Worm (Caenorhabditis elegans) whole organism, late embryonic: ENCODE data around the gene srg-68.

Experiments
- C08G9.2 ChIP-seq: sonication (generic microtip); optimal IDR thresholded peaks from 2 replicates; lab custom pipeline; 2016; ENCODE audit warnings: mild to moderate bottlenecking, missing genetic modification characterization, moderate library complexity, missing compliant biosample characterization
- C38D4.7 ChIP-seq: fragments of 200-800 bp; sonication (Bioruptor generic); optimal IDR thresholded peaks from 2 replicates; lab custom pipeline; 2018; ENCODE audit warnings: mild to moderate bottlenecking, missing genetic modification characterization, moderate library complexity, missing compliant biosample characterization
- F13H6.1 ChIP-seq: sonication (generic microtip); optimal IDR thresholded peaks from 2 replicates; lab custom pipeline; 2016; ENCODE audit warnings: missing genetic modification characterization, missing compliant biosample characterization
- ceh-14 ChIP-seq: sonication (generic microtip); optimal IDR thresholded peaks from 2 replicates; lab custom pipeline; 2016; ENCODE audit warnings: missing genotype, missing genetic modification characterization, missing compliant biosample characterization
- ceh-19 ChIP-seq: fragments of 200-800 bp; sonication (Bioruptor generic); optimal IDR thresholded peaks from 2 replicates; lab custom pipeline; 2018; ENCODE audit warnings: mild to moderate bottlenecking, missing genetic modification characterization, missing compliant biosample characterization
- ceh-2 ChIP-seq: sonication (generic microtip); optimal IDR thresholded peaks from 2 replicates; lab custom pipeline; 2016; ENCODE audit warnings: missing genotype, missing genetic modification characterization, missing compliant biosample characterization
- ceh-24 ChIP-seq: sonication (generic microtip); optimal IDR thresholded peaks from 2 replicates; lab custom pipeline; 2016; ENCODE audit warnings: mild to moderate bottlenecking, missing genetic modification characterization, missing compliant biosample characterization
- ceh-34 ChIP-seq: sonication (generic microtip); optimal IDR thresholded peaks from 2 replicates; lab custom pipeline; 2016; ENCODE audit warnings: mild to moderate bottlenecking, missing genetic modification characterization, missing compliant biosample characterization
- ceh-48 ChIP-seq: sonication (generic microtip); optimal IDR thresholded peaks from 2 replicates; lab custom pipeline; 2016; ENCODE audit warnings: missing genetic modification characterization, inconsistent platforms, missing compliant biosample characterization
- che-1 ChIP-seq: sonication (generic microtip); optimal IDR thresholded peaks from 2 replicates; lab custom pipeline; 2016; ENCODE audit warnings: mild to moderate bottlenecking, missing genetic modification characterization, missing compliant biosample characterization
- dve-1 ChIP-seq: sonication (generic microtip); optimal IDR thresholded peaks from 2 replicates; lab custom pipeline; 2017; ENCODE audit warnings: antibody characterized with exemption, mild to moderate bottlenecking, missing genetic modification characterization, missing compliant biosample characterization
- elt-2 ChIP-seq: sonication (generic microtip); optimal IDR thresholded peaks from 2 replicates; lab custom pipeline; 2016; ENCODE audit warnings: missing genetic modification reagents, missing genetic modification characterization, missing compliant biosample characterization
- elt-4 ChIP-seq: sonication (generic microtip); optimal IDR thresholded peaks from 2 replicates; lab custom pipeline; 2016; ENCODE audit warnings: missing genetic modification characterization, missing compliant biosample characterization
- ets-4 ChIP-seq: sonication (generic microtip); optimal IDR thresholded peaks from 2 replicates; lab custom pipeline; 2016; ENCODE audit warnings: missing genetic modification characterization, missing compliant biosample characterization
- eyg-1 ChIP-seq: sonication (generic microtip); optimal IDR thresholded peaks from 2 replicates; lab custom pipeline; 2016; ENCODE audit warnings: missing genotype, missing genetic modification characterization, missing compliant biosample characterization
- fax-1 ChIP-seq: sonication (generic microtip); optimal IDR thresholded peaks from 2 replicates; lab custom pipeline; 2016; ENCODE audit warnings: missing genotype, missing genetic modification characterization, missing compliant biosample characterization
- fkh-10 ChIP-seq: fragments of 150-350 bp; optimal IDR thresholded peaks from 2 replicates; lab custom pipeline; 2014; ENCODE audit warnings: missing biosample characterization, missing genetic modification reagents, missing genetic modification characterization
- fkh-6 ChIP-seq: sonication (generic microtip); optimal IDR thresholded peaks from 2 replicates; lab custom pipeline; 2016; ENCODE audit warnings: missing genetic modification characterization, missing compliant biosample characterization
- gmeb-2 ChIP-seq: sonication (generic microtip); optimal IDR thresholded peaks from 2 replicates; lab custom pipeline; 2016; ENCODE audit warnings: missing genetic modification characterization, inconsistent platforms, missing compliant biosample characterization
- hlh-30 ChIP-seq: sonication (generic microtip); optimal IDR thresholded peaks from 2 replicates; lab custom pipeline; 2017; ENCODE audit warnings: antibody characterized with exemption, missing genetic modification characterization, missing compliant biosample characterization; ENCODE audit not compliant: insufficient read depth
- lin-11 ChIP-seq: fragments of 200-800 bp; sonication (Bioruptor generic); optimal IDR thresholded peaks from 2 replicates; lab custom pipeline; 2018; ENCODE audit warnings: mild to moderate bottlenecking, missing genetic modification characterization, missing compliant biosample characterization
- mec-3 ChIP-seq: sonication (generic microtip); optimal IDR thresholded peaks from 2 replicates; lab custom pipeline; 2016; ENCODE audit warnings: borderline replicate concordance, missing genetic modification characterization, missing compliant biosample characterization
- nfya-1 ChIP-seq: sonication (generic microtip); optimal IDR thresholded peaks from 2 replicates; lab custom pipeline; 2017; ENCODE audit warnings: missing genetic modification characterization, mild to moderate bottlenecking, missing compliant biosample characterization, antibody characterized with exemption, moderate library complexity
- nhr-11 ChIP-seq: fragments of 150-350 bp; optimal IDR thresholded peaks from 2 replicates; lab custom pipeline; 2014; ENCODE audit warnings: missing biosample characterization, missing genetic modification characterization
- npax-4 ChIP-seq: sonication (generic microtip); optimal IDR thresholded peaks from 2 replicates; lab custom pipeline; 2016; ENCODE audit warnings: missing genetic modification characterization, missing compliant biosample characterization
- pag-3 ChIP-seq: sonication (generic microtip); optimal IDR thresholded peaks from 2 replicates; lab custom pipeline; 2016; ENCODE audit warnings: missing compliant biosample characterization, missing genetic modification characterization, borderline replicate concordance
- pat-9 ChIP-seq: fragments of 200-800 bp; sonication (Bioruptor generic); optimal IDR thresholded peaks from 2 replicates; lab custom pipeline; 2018; ENCODE audit warnings: mild to moderate bottlenecking, missing genetic modification characterization, moderate library complexity, missing compliant biosample characterization
- pax-1 ChIP-seq: fragments of 150-350 bp; optimal IDR thresholded peaks from 2 replicates; lab custom pipeline; 2014; ENCODE audit warnings: missing biosample characterization, missing genetic modification characterization
- pha-4 ChIP-seq: fragments of 150-350 bp; optimal IDR thresholded peaks from 2 replicates; lab custom pipeline; 2018; ENCODE audit warnings: missing biosample characterization, missing genetic modification reagents, missing genetic modification characterization
- pqm-1 ChIP-seq: sonication (generic microtip); optimal IDR thresholded peaks from 2 replicates; lab custom pipeline; 2016; ENCODE audit warnings: missing genetic modification characterization, missing compliant biosample characterization
- sdc-2 ChIP-seq: sonication (generic microtip); optimal IDR thresholded peaks from 2 replicates; lab custom pipeline; 2016; ENCODE audit warnings: missing genotype, missing genetic modification characterization, missing compliant biosample characterization
- tbx-2 ChIP-seq: sonication (generic microtip); optimal IDR thresholded peaks from 2 replicates; lab custom pipeline; 2016; ENCODE audit warnings: missing genetic modification characterization, missing compliant biosample characterization
- unc-3 ChIP-seq, 2 experiments: fragments of 200-800 bp in 1 of 2; sonication (Bioruptor generic) in 1 of 2; sonication (generic microtip) in 1 of 2; conservative IDR thresholded peaks in 1 of 2; optimal IDR thresholded peaks in 1 of 2; 2 replicates each; pipeline versions ENCODE4 v1.3.6 to Lab custom; 2016 to 2022; ENCODE audit warnings: missing compliant biosample characterization in 2 of 2, missing genetic modification characterization in 2 of 2, missing genetic modification reagents in 1 of 2
- unc-55 ChIP-seq: sonication (generic microtip); optimal IDR thresholded peaks from 2 replicates; lab custom pipeline; 2017; ENCODE audit warnings: missing biosample characterization, missing genetic modification reagents, missing genetic modification characterization
- zip-5 ChIP-seq: sonication (generic microtip); optimal IDR thresholded peaks from 2 replicates; lab custom pipeline; 2016; ENCODE audit warnings: missing genetic modification characterization, missing compliant biosample characterization
- ztf-16 ChIP-seq: sonication (generic microtip); optimal IDR thresholded peaks from 2 replicates; lab custom pipeline; 2017; ENCODE audit warnings: missing genetic modification characterization, missing compliant biosample characterization

The srg-68 gene

ce11 chrV:5432499-5432898 is 32.7 kb downstream of the srg-68 start, which contains the start of gene F08F3.8:
Gene F08F3.8, minus strand, starts transcription at chrV:5432599.
- TF ChIP-seq che-1 = no peak
- no peak for TF ChIP-seq pha-4 (tag; lab: Kevin White, UChicago)
- no peak for TF ChIP-seq ceh-34 (tag; lab: Kevin White, UChicago)

- TF ChIP-seq mec-3 (tag; lab: Kevin White, UChicago) = no peak
- no peak for TF ChIP-seq ceh-24 (tag; lab: Kevin White, UChicago)
- no peak for TF ChIP-seq unc-3 (GFP tag; conservative IDR thresholded peaks at IDR 0.05; lab: Robert Waterston, UW)
- TF ChIP-seq unc-3 (tag; optimal IDR thresholded peaks at IDR 0.05; lab: Kevin White, UChicago) = no peak
- TF ChIP-seq C08G9.2 (tag; lab: Kevin White, UChicago) = no peak
- no peak for TF ChIP-seq pha-4 (tag; lab: Kevin White, UChicago)
- TF ChIP-seq ztf-16 (tag; lab: Kevin White, UChicago) = no peak
- TF ChIP-seq pax-1 = no peak
- no peak for TF ChIP-seq gmeb-2 (tag; lab: Kevin White, UChicago)
- TF ChIP-seq eyg-1 (tag; lab: Kevin White, UChicago) = no peak
- TF ChIP-seq npax-4 = no peak
- no peak for TF ChIP-seq unc-55 (GFP tag; lab: Kevin White, UChicago)
- no peak for TF ChIP-seq C38D4.7 (GFP tag; lab: Kevin White, UChicago)
- TF ChIP-seq dve-1 = no peak
Observed at ce11 chrV:5427860-5428259, 37.4 kb downstream of the srg-68 start, which contains the start of gene rhr-1. Gene rhr-1, plus strand, starts transcription at chrV:5428160.

ce11 chrV:5426337-5426736 is 38.9 kb downstream of the srg-68 start:
- TF ChIP-seq F13H6.1 (tag; lab: Kevin White, UChicago) (no peak), nfya-1 (tag; lab: Kevin White, UChicago) (no peak), pqm-1 (tag; lab: Kevin White, UChicago) (no peak), pax-1 (no peak), eyg-1 (tag; lab: Kevin White, UChicago) (no peak)

- no peak for TF ChIP-seq C08G9.2 (tag; lab: Kevin White, UChicago)
- TF ChIP-seq ceh-34 (tag; lab: Kevin White, UChicago) = no peak
- no peak for TF ChIP-seq elt-4 (tag; lab: Kevin White, UChicago)
- no peak for TF ChIP-seq ceh-14 (tag; lab: Kevin White, UChicago)
- TF ChIP-seq ztf-16 (tag; lab: Kevin White, UChicago) = no peak
- no peak for TF ChIP-seq ceh-48 (tag; lab: Kevin White, UChicago)
- no peak for TF ChIP-seq eyg-1 (tag; lab: Kevin White, UChicago)
- TF ChIP-seq, all 69 proteins: peak for 0
Observed at ce11 chrV:5425008-5425407, 40.2 kb downstream of the srg-68 start.

- TF ChIP-seq pax-1 (no peak), unc-55 (GFP tag; lab: Kevin White, UChicago) (no peak), pag-3 (tag; lab: Kevin White, UChicago) (no peak), nhr-11 (tag; lab: Kevin White, UChicago) (no peak), elt-2 (tag; lab: Kevin White, UChicago) (no peak), C38D4.7 (GFP tag; lab: Kevin White, UChicago) (no peak), C08G9.2 (tag; lab: Kevin White, UChicago) (no peak), ztf-16 (tag; lab: Kevin White, UChicago) (no peak), F13H6.1 (tag; lab: Kevin White, UChicago) (no peak), fkh-10 (GFP tag; lab: Kevin White, UChicago) (no peak), fax-1 (tag; lab: Kevin White, UChicago) (no peak), ets-4 (no peak), che-1 (no peak), pha-4 (tag; lab: Kevin White, UChicago) (no peak)
- TF ChIP-seq, all 69 proteins: peak for 0
Observed at ce11 chrV:5423120-5423519, 42.1 kb downstream of the srg-68 start, which contains the start of gene cyp-14A5. Gene cyp-14A5, minus strand, starts transcription at chrV:5423282.

- TF ChIP-seq lin-11 (tag; lab: Kevin White, UChicago) (no peak), pax-1 (no peak), fkh-6 (tag; lab: Kevin White, UChicago) (no peak), zip-5 (tag; lab: Kevin White, UChicago) (no peak), sdc-2 (no peak), tbx-2 (no peak), che-1 (no peak), C08G9.2 (tag; lab: Kevin White, UChicago) (no peak), fkh-10 (GFP tag; lab: Kevin White, UChicago) (no peak), hlh-30 (tag; lab: Kevin White, UChicago) (no peak), pat-9 (tag; lab: Kevin White, UChicago) (no peak), ceh-19 (no peak), ceh-2 (no peak), npax-4 (no peak), F13H6.1 (tag; lab: Kevin White, UChicago) (no peak)
Observed at ce11 chrV:5419915-5420314, 45.3 kb downstream of the srg-68 start, which contains the start of gene F08F3.6. Gene F08F3.6, minus strand, starts transcription at chrV:5420067.
